Fruit fly (Drosophila melanogaster) whole organism, embryonic: ENCODE measurements around the gene CG18171.

Experiments
- Abd-B ChIP-seq: fragments of 200-800 bp; sonication (Bioruptor generic); optimal IDR thresholded peaks from 2 replicates; lab custom pipeline; 2018; ENCODE audit warnings: missing biosample characterization, mild to moderate bottlenecking, missing genetic modification characterization, moderate library complexity
- Ada2b ChIP-seq: fragments of 200-800 bp; sonication (Bioruptor generic); IDR thresholded peaks from 2 replicates; pipeline ENCODE4 v1.3.6; 2022; ENCODE audit warnings: missing biosample characterization, missing genetic modification characterization
- Antp ChIP-seq: fragments of 200-800 bp; sonication (Bioruptor generic); optimal IDR thresholded peaks from 3 replicates; lab custom pipeline; 2016; ENCODE audit warnings: missing biosample characterization, missing genetic modification characterization
- Asciz ChIP-seq: fragments of 200-800 bp; sonication (Bioruptor generic); optimal IDR thresholded peaks from 2 replicates; lab custom pipeline; 2017; ENCODE audit warnings: missing biosample characterization, mild to moderate bottlenecking, missing genetic modification characterization, missing genetic modification reagents
- Atf3 ChIP-seq: fragments of 200-800 bp; sonication (Bioruptor generic); optimal IDR thresholded peaks from 3 replicates; lab custom pipeline; 2016; ENCODE audit warnings: missing biosample characterization, missing genetic modification characterization
- CG10209 ChIP-seq: fragments of 200-800 bp; sonication (Bioruptor generic); optimal IDR thresholded peaks from 3 replicates; lab custom pipeline; 2017; ENCODE audit warnings: missing biosample characterization, mild to moderate bottlenecking, missing genetic modification characterization, missing genetic modification reagents
- CG10543 ChIP-seq: fragments of 200-800 bp; sonication (Bioruptor generic); optimal IDR thresholded peaks from 3 replicates; lab custom pipeline; 2017; ENCODE audit warnings: missing biosample characterization, mild to moderate bottlenecking, missing genetic modification characterization, moderate library complexity
- CG11456 ChIP-seq: fragments of 200-800 bp; sonication (Bioruptor generic); IDR thresholded peaks from 3 replicates; pipeline ENCODE4 v1.3.6; 2022; ENCODE audit warnings: missing biosample characterization, missing genetic modification characterization
- CG12299 ChIP-seq: fragments of 200-800 bp; sonication (Bioruptor generic); optimal IDR thresholded peaks from 2 replicates; lab custom pipeline; 2018; ENCODE audit warnings: missing biosample characterization, mild to moderate bottlenecking, missing genetic modification characterization
- CG12744 ChIP-seq: fragments of 200-800 bp; sonication (Bioruptor generic); optimal IDR thresholded peaks from 2 replicates; lab custom pipeline; 2016; ENCODE audit warnings: missing biosample characterization, missing genetic modification characterization
- CG13424 ChIP-seq: fragments of 200-800 bp; sonication (Bioruptor generic); optimal IDR thresholded peaks from 2 replicates; lab custom pipeline; 2019; ENCODE audit warnings: missing biosample characterization, mild to moderate bottlenecking, missing genetic modification characterization, moderate library complexity
- CG13624 ChIP-seq: fragments of 200-800 bp; sonication (Bioruptor generic); optimal IDR thresholded peaks from 2 replicates; lab custom pipeline; 2016; ENCODE audit warnings: missing biosample characterization, missing genetic modification characterization
- CG15011 ChIP-seq: fragments of 200-800 bp; sonication (Bioruptor generic); optimal IDR thresholded peaks from 3 replicates; lab custom pipeline; 2018; ENCODE audit warnings: missing biosample characterization, mild to moderate bottlenecking, missing genetic modification characterization
- CG15269 ChIP-seq: fragments of 200-800 bp; sonication (Bioruptor generic); optimal IDR thresholded peaks from 2 replicates; lab custom pipeline; 2018; ENCODE audit warnings: missing biosample characterization, mild to moderate bottlenecking, missing genetic modification characterization, moderate library complexity
- CG1602 ChIP-seq: fragments of 200-800 bp; sonication (Bioruptor generic); optimal IDR thresholded peaks from 3 replicates; lab custom pipeline; 2016; ENCODE audit warnings: missing biosample characterization, missing genetic modification characterization
- CG2120 ChIP-seq: fragments of 200-800 bp; sonication (Bioruptor generic); optimal IDR thresholded peaks from 3 replicates; lab custom pipeline; 2016; ENCODE audit warnings: missing biosample characterization, missing genetic modification characterization
- CG5953 ChIP-seq: fragments of 200-800 bp; sonication (Bioruptor generic); IDR thresholded peaks from 2 replicates; pipeline ENCODE4 v1.3.6; 2022; ENCODE audit warnings: missing biosample characterization, missing genetic modification characterization
- CG6272 ChIP-seq: fragments of 200-800 bp; sonication (Bioruptor generic); IDR thresholded peaks from 2 replicates; pipeline ENCODE4 v1.3.6; 2022; ENCODE audit warnings: missing biosample characterization, missing genetic modification characterization
- CG6854 ChIP-seq: fragments of 200-800 bp; sonication (Bioruptor generic); optimal IDR thresholded peaks from 3 replicates; lab custom pipeline; 2017; ENCODE audit warnings: missing biosample characterization, mild to moderate bottlenecking, missing genetic modification characterization
- CG8281 ChIP-seq: fragments of 200-800 bp; sonication (Bioruptor generic); optimal IDR thresholded peaks from 2 replicates; lab custom pipeline; 2018; ENCODE audit warnings: missing biosample characterization, mild to moderate bottlenecking, missing genetic modification characterization, moderate library complexity
- CG9215 ChIP-seq: fragments of 200-800 bp; sonication (Bioruptor generic); IDR thresholded peaks from 2 replicates; pipeline ENCODE4 v1.3.6; 2022; ENCODE audit warnings: missing biosample characterization, missing genetic modification characterization
- Deaf1 ChIP-seq: fragments of 200-800 bp; optimal IDR thresholded peaks from 3 replicates; lab custom pipeline; 2019; ENCODE audit warnings: missing biosample characterization, mild to moderate bottlenecking, missing genetic modification characterization, moderate library complexity
- Fer1 ChIP-seq: fragments of 200-800 bp; sonication (Bioruptor generic); optimal IDR thresholded peaks from 2 replicates; lab custom pipeline; 2017; ENCODE audit warnings: missing biosample characterization, mild to moderate bottlenecking, missing genetic modification characterization
- Hand ChIP-seq: fragments of 200-800 bp; sonication (Bioruptor generic); optimal IDR thresholded peaks from 2 replicates; lab custom pipeline; 2017; ENCODE audit warnings: mild to moderate bottlenecking, missing biosample characterization, missing genetic modification reagents, missing genetic modification characterization
- Hmr ChIP-seq: fragments of 200-800 bp; sonication (Bioruptor generic); optimal IDR thresholded peaks from 3 replicates; lab custom pipeline; 2017; ENCODE audit warnings: mild to moderate bottlenecking, missing biosample characterization, missing genetic modification reagents, missing genetic modification characterization
- MTF-1 ChIP-seq: fragments of 200-800 bp; sonication (Bioruptor generic); optimal IDR thresholded peaks from 2 replicates; lab custom pipeline; 2018; ENCODE audit warnings: missing biosample characterization, mild to moderate bottlenecking, missing genetic modification characterization, borderline replicate concordance
- PHDP ChIP-seq: fragments of 200-800 bp; sonication (Bioruptor generic); optimal IDR thresholded peaks from 3 replicates; lab custom pipeline; 2018; ENCODE audit warnings: missing biosample characterization, mild to moderate bottlenecking, missing genetic modification characterization, moderate library complexity
- Sox102F ChIP-seq: fragments of 200-800 bp; sonication (Bioruptor generic); optimal IDR thresholded peaks from 2 replicates; lab custom pipeline; 2018; ENCODE audit warnings: missing biosample characterization, mild to moderate bottlenecking, missing genetic modification characterization, moderate library complexity
- caup ChIP-seq: fragments of 200-800 bp; sonication (Bioruptor generic); optimal IDR thresholded peaks from 3 replicates; lab custom pipeline; 2017; ENCODE audit warnings: missing biosample characterization, mild to moderate bottlenecking, missing genetic modification characterization, moderate library complexity; ENCODE audit not compliant: severe bottlenecking
- cg ChIP-seq: fragments of 200-800 bp; sonication (Bioruptor generic); optimal IDR thresholded peaks from 3 replicates; lab custom pipeline; 2019; ENCODE audit warnings: missing biosample characterization, mild to moderate bottlenecking, missing genetic modification characterization, moderate library complexity
- ci ChIP-seq: fragments of 200-800 bp; sonication (Bioruptor generic); IDR thresholded peaks from 3 replicates; pipeline ENCODE4 v1.3.6; 2022; ENCODE audit warnings: missing biosample characterization, missing genetic modification characterization
- dati ChIP-seq: fragments of 200-800 bp; sonication (Bioruptor generic); IDR thresholded peaks from 2 replicates; pipeline ENCODE4 v1.3.6; 2022; ENCODE audit warnings: missing biosample characterization, missing genetic modification characterization
- dmrt99B ChIP-seq: fragments of 200-800 bp; sonication (Bioruptor generic); optimal IDR thresholded peaks from 2 replicates; lab custom pipeline; 2018; ENCODE audit warnings: missing biosample characterization, mild to moderate bottlenecking, missing genetic modification characterization, moderate library complexity
- dysf ChIP-seq: fragments of 200-800 bp; sonication (Bioruptor generic); IDR thresholded peaks from 3 replicates; pipeline ENCODE4 v1.3.6; 2022; ENCODE audit warnings: missing biosample characterization, missing genetic modification characterization
- emc ChIP-seq: fragments of 200-800 bp; sonication (Bioruptor generic); optimal IDR thresholded peaks from 2 replicates; lab custom pipeline; 2016; ENCODE audit warnings: missing biosample characterization, missing genetic modification characterization
- gem ChIP-seq: fragments of 200-800 bp; sonication (Bioruptor generic); optimal IDR thresholded peaks from 2 replicates; lab custom pipeline; 2019; ENCODE audit warnings: missing biosample characterization, mild to moderate bottlenecking, missing genetic modification characterization, moderate library complexity
- grn ChIP-seq: fragments of 200-800 bp; sonication (Bioruptor generic); optimal IDR thresholded peaks from 3 replicates; lab custom pipeline; 2017; ENCODE audit warnings: missing biosample characterization, missing genetic modification characterization
- jigr1 ChIP-seq: fragments of 200-800 bp; sonication (Bioruptor generic); IDR thresholded peaks from 3 replicates; pipeline ENCODE4 v1.3.6; 2022; ENCODE audit warnings: missing biosample characterization, missing genetic modification characterization
- jing ChIP-seq: fragments of 200-800 bp; sonication (Bioruptor generic); optimal IDR thresholded peaks from 2 replicates; lab custom pipeline; 2018; ENCODE audit warnings: missing biosample characterization, mild to moderate bottlenecking, missing genetic modification characterization
- lab ChIP-seq: fragments of 200-800 bp; sonication (Bioruptor generic); optimal IDR thresholded peaks from 3 replicates; lab custom pipeline; 2017; ENCODE audit warnings: missing biosample characterization, missing genetic modification characterization, mild to moderate bottlenecking, moderate library complexity, missing genetic modification reagents
- lmd ChIP-seq: fragments of 200-800 bp; sonication (Bioruptor generic); IDR thresholded peaks from 2 replicates; pipeline ENCODE4 v1.3.6; 2022; ENCODE audit warnings: missing biosample characterization, missing genetic modification characterization
- mirr ChIP-seq: fragments of 200-800 bp; sonication (Bioruptor generic); optimal IDR thresholded peaks from 3 replicates; lab custom pipeline; 2018; ENCODE audit warnings: missing biosample characterization, mild to moderate bottlenecking, missing genetic modification characterization
- nau ChIP-seq: fragments of 200-800 bp; sonication (Bioruptor generic); optimal IDR thresholded peaks from 3 replicates; lab custom pipeline; 2017; ENCODE audit warnings: missing biosample characterization, mild to moderate bottlenecking, missing genetic modification characterization, missing genetic modification reagents
- odd ChIP-seq: fragments of 200-800 bp; sonication (Bioruptor generic); optimal IDR thresholded peaks from 2 replicates; lab custom pipeline; 2017; ENCODE audit warnings: missing biosample characterization, mild to moderate bottlenecking, missing genetic modification characterization
- pita ChIP-seq: fragments of 200-800 bp; sonication (Bioruptor generic); optimal IDR thresholded peaks from 2 replicates; lab custom pipeline; 2017; ENCODE audit warnings: missing biosample characterization, mild to moderate bottlenecking, missing genetic modification characterization
- seq ChIP-seq: fragments of 200-800 bp; sonication (Bioruptor generic); IDR thresholded peaks from 2 replicates; pipeline ENCODE4 v1.3.6; 2022; ENCODE audit warnings: missing biosample characterization, missing genetic modification characterization
- sug ChIP-seq: fragments of 200-800 bp; optimal IDR thresholded peaks from 2 replicates; lab custom pipeline; 2019; ENCODE audit warnings: missing biosample characterization, mild to moderate bottlenecking, missing genetic modification characterization, moderate library complexity
- tap ChIP-seq: fragments of 200-800 bp; optimal IDR thresholded peaks from 3 replicates; lab custom pipeline; 2019; ENCODE audit warnings: missing biosample characterization, mild to moderate bottlenecking, missing genetic modification characterization, moderate library complexity
- wek ChIP-seq: fragments of 200-800 bp; sonication (Bioruptor generic); optimal IDR thresholded peaks from 3 replicates; lab custom pipeline; 2018; ENCODE audit warnings: missing biosample characterization, mild to moderate bottlenecking, missing genetic modification characterization, moderate library complexity
- zf30C ChIP-seq: fragments of 200-800 bp; sonication (Bioruptor generic); optimal IDR thresholded peaks from 3 replicates; lab custom pipeline; 2018; ENCODE audit warnings: missing biosample characterization, mild to moderate bottlenecking, missing genetic modification characterization

Gene CG18171

dm6 chr3L:1737898-1738322 lies 15.0 kb upstream of the CG18171 start, which contains the start of gene PIG-Wb (continued):
- TF ChIP-seq Hand (GFP tag; lab: Kevin White, UChicago) (no peak), CG5953 (0 out of 2 replicates have a peak, but pooled peaks have one; percentile 7), CG6272 (GFP tag; lab: Robert Waterston, UW) (no peak), PHDP (tag; lab: Kevin White, UChicago) (peak; percentile 34), Deaf1 (peak; percentile 58), CG15269 (tag; lab: Kevin White, UChicago) (peak; percentile 27), CG10209 (GFP tag; lab: Kevin White, UChicago) (no peak), lab (GFP tag; lab: Kevin White, UChicago) (peak; percentile 95), sug (peak; percentile 79), nau (GFP tag; lab: Kevin White, UChicago) (peak; percentile 22), dysf (GFP tag; lab: Robert Waterston, UW) (peak; percentile 35; the same call in 2 of the 3 replicates), jing (GFP tag; lab: Kevin White, UChicago) (no peak), Atf3 (GFP tag; lab: Kevin White, UChicago) (no peak), Asciz (GFP tag; lab: Kevin White, UChicago) (peak; percentile 50), seq (GFP tag; lab: Robert Waterston, UW) (0 out of 2 replicates have a peak, but pooled peaks have one; percentile 21), Fer1 (GFP tag; lab: Kevin White, UChicago) (peak; percentile 65), grn (peak; percentile 93), dmrt99B (tag; lab: Kevin White, UChicago) (peak; percentile 24), Abd-B (no peak), odd (GFP tag; lab: Kevin White, UChicago) (peak; percentile 2), CG13424 (tag; lab: Kevin White, UChicago) (peak; percentile 34), CG11456 (GFP tag; lab: Robert Waterston, UW) (0 out of 3 replicates have a peak, but pooled peaks have one; percentile 15), CG8281 (peak; percentile 7), Antp (GFP tag; lab: Kevin White, UChicago) (no peak), emc (GFP tag; lab: Kevin White, UChicago) (no peak), CG2120 (GFP tag; lab: Kevin White, UChicago) (peak; percentile 20), lmd (GFP tag; lab: Robert Waterston, UW) (no peak), MTF-1 (GFP tag; lab: Kevin White, UChicago) (no peak), pita (no peak), CG1602 (GFP tag; lab: Kevin White, UChicago) (no peak), CG6854 (peak; percentile 55), gem (tag; lab: Kevin White, UChicago) (peak; percentile 20), wek (GFP tag; lab: Kevin White, UChicago) (peak; percentile 24), CG10543 (GFP tag; lab: Kevin White, UChicago) (peak; percentile 82), jigr1 (GFP tag; lab: Robert Waterston, UW) (no peak), CG9215 (no peak), dati (GFP tag; lab: Robert Waterston, UW) (no peak), cg (GFP tag; lab: Kevin White, UChicago) (no peak), zf30C (GFP tag; lab: Kevin White, UChicago) (peak; percentile 72), tap (tag; lab: Kevin White, UChicago) (peak; percentile 20), CG12744 (GFP tag; lab: Kevin White, UChicago) (no peak), Ada2b (no peak), Hmr (GFP tag; lab: Kevin White, UChicago) (peak; percentile 49), caup (GFP tag; lab: Kevin White, UChicago) (peak; percentile 35), Sox102F (GFP tag; lab: Kevin White, UChicago) (no peak), CG15011 (GFP tag; lab: Kevin White, UChicago) (peak; percentile 22), ci (GFP tag; lab: Robert Waterston, UW) (no peak), mirr (peak; percentile 90), CG13624 (GFP tag; lab: Kevin White, UChicago) (no peak), CG12299 (tag; lab: Kevin White, UChicago) (peak; percentile 18)
